Worm (Caenorhabditis elegans) whole organism, late embryonic: Measurements from ENCODE around the gene C33D9.10.

Experiments used
- K02D7.2 ChIP-seq: sonication (generic microtip); optimal IDR thresholded peaks from 2 replicates; lab custom pipeline; 2017; ENCODE audit warnings: mild to moderate bottlenecking, missing genetic modification characterization, missing compliant biosample characterization
- ceh-24 ChIP-seq: sonication (generic microtip); optimal IDR thresholded peaks from 2 replicates; lab custom pipeline; 2016; ENCODE audit warnings: mild to moderate bottlenecking, missing genetic modification characterization, missing compliant biosample characterization
- ceh-30 ChIP-seq: fragments of 150-350 bp; optimal IDR thresholded peaks from 2 replicates; lab custom pipeline; 2014; ENCODE audit warnings: missing biosample characterization, missing genetic modification characterization
- fax-1 ChIP-seq: sonication (generic microtip); optimal IDR thresholded peaks from 2 replicates; lab custom pipeline; 2016; ENCODE audit warnings: missing genotype, missing genetic modification characterization, missing compliant biosample characterization
- fkh-10 ChIP-seq: fragments of 150-350 bp; optimal IDR thresholded peaks from 2 replicates; lab custom pipeline; 2014; ENCODE audit warnings: missing biosample characterization, missing genetic modification reagents, missing genetic modification characterization
- lin-11 ChIP-seq: fragments of 200-800 bp; sonication (Bioruptor generic); optimal IDR thresholded peaks from 2 replicates; lab custom pipeline; 2018; ENCODE audit warnings: mild to moderate bottlenecking, missing genetic modification characterization, missing compliant biosample characterization
- nfya-1 ChIP-seq: sonication (generic microtip); optimal IDR thresholded peaks from 2 replicates; lab custom pipeline; 2017; ENCODE audit warnings: missing genetic modification characterization, mild to moderate bottlenecking, missing compliant biosample characterization, antibody characterized with exemption, moderate library complexity
- nhr-11 ChIP-seq: fragments of 150-350 bp; optimal IDR thresholded peaks from 2 replicates; lab custom pipeline; 2014; ENCODE audit warnings: missing biosample characterization, missing genetic modification characterization
- pag-3 ChIP-seq: sonication (generic microtip); optimal IDR thresholded peaks from 2 replicates; lab custom pipeline; 2016; ENCODE audit warnings: missing compliant biosample characterization, missing genetic modification characterization, borderline replicate concordance
- rnt-1 ChIP-seq: sonication (generic microtip); optimal IDR thresholded peaks from 2 replicates; lab custom pipeline; 2016; ENCODE audit warnings: missing genetic modification characterization, missing compliant biosample characterization
- syd-9 ChIP-seq: sonication (generic microtip); optimal IDR thresholded peaks from 2 replicates; lab custom pipeline; 2016; ENCODE audit warnings: mild to moderate bottlenecking, missing genetic modification characterization, moderate library complexity, missing compliant biosample characterization

DNA sequence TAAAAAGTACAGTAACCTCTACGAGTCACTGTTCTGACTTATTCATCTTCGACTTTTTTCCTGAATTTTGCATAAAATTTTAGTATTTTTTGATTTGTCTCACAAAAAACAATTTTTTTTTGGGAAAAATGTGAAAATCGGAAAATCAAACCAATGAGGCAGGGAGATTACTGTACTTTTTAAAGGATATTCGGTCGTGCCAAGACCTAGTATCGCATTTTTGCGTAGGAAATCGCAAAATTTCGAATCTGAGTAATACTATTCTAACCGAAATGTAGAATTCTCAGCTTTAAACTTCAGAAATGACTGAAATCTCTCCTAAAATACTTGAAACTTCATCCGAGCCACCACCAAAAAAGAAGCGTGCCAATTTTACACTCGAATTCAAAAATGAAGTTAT lies 50.2 kb downstream of the C33D9.10 start, which contains the start of gene F21D5.4:
- no peak for TF ChIP-seq ceh-24 (tag; lab: Kevin White, UChicago)
- TF ChIP-seq lin-11 (tag; lab: Kevin White, UChicago) = no peak
- TF ChIP-seq nfya-1 (tag; lab: Kevin White, UChicago) = no peak
- no peak for TF ChIP-seq syd-9 (tag; lab: Kevin White, UChicago)
- TF ChIP-seq K02D7.2 = no peak
- TF ChIP-seq fax-1 (tag; lab: Kevin White, UChicago) = no peak
- no peak for TF ChIP-seq ceh-30 (tag; lab: Kevin White, UChicago)
- TF ChIP-seq pag-3 (tag; lab: Kevin White, UChicago) = no peak
- TF ChIP-seq nhr-11 (tag; lab: Kevin White, UChicago) = no peak
- TF ChIP-seq rnt-1 = no peak
- no peak for TF ChIP-seq fkh-10 (GFP tag; lab: Kevin White, UChicago)
